Fruit fly (Drosophila melanogaster): Measurements from ENCODE around the gene Gr8a.

The Gr8a gene

DNA sequence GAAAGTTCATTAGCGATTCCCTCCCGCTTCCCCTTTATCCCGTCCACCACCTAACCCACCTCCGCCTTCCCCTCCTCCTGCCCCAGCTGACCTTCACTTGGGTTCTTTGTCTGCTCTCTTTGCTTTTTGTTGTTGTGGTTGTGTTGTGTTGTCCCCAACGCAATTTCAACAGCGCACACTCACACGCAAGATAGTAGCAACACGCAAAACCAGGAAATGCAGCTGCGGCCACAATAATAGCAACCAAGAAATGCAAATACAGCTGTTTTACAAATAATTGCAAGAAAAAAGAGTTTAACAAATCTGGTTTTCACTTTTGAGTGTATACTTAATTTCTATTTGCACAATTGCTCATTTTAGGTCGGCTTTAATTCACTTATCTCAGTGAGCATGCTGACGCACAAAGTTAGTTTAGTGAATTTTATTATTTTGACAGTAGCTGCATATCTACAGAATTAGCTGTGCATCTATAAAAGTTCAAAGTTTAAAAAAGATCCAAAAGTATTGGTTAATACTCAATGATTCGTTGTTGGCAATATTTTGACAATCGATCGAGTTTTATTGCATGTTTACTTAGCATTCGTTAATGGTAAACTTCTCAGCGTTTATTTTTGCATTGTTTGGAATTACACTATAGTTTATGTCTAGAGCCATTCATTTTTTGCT, 24.4 kb downstream of the Gr8a start (continued):
- no peak for TF ChIP-seq CG16815 (GFP tag; optimal IDR thresholded peaks at IDR 0.05)
- TF ChIP-seq CG6791 (GFP tag; IDR thresholded peaks at IDR 0.05; ENCODE audit: partially characterized antibody) = no peak
- TF ChIP-seq bsh (GFP tag; optimal IDR thresholded peaks at IDR 0.05) = peak; percentile 1 to 37
- TF ChIP-seq CG7786 (GFP tag; optimal IDR thresholded peaks at IDR 0.05) = no peak
- no peak for TF ChIP-seq rib (GFP tag; IDR thresholded peaks at IDR 0.05)
- no peak for TF ChIP-seq ERR (GFP tag; optimal IDR thresholded peaks at IDR 0.05)
- TF ChIP-seq sima (GFP tag; optimal IDR thresholded peaks at IDR 0.05) = no peak
- no peak for TF ChIP-seq tx (GFP tag; optimal IDR thresholded peaks at IDR 0.05)
- TF ChIP-seq CTCF (GFP tag; optimal IDR thresholded peaks at IDR 0.05) = no peak
- TF ChIP-seq tgo (GFP tag; IDR thresholded peaks at IDR 0.05) = peak; percentile 56
- TF ChIP-seq eyg (GFP tag; optimal IDR thresholded peaks at IDR 0.05) = no peak
- TF ChIP-seq Nf-YA (GFP tag; IDR thresholded peaks at IDR 0.05) = no peak
- no peak for TF ChIP-seq salm (tag; optimal IDR thresholded peaks at IDR 0.05)
- no peak for TF ChIP-seq pfk (GFP tag; optimal IDR thresholded peaks at IDR 0.05)
- no peak for TF ChIP-seq zen2 (GFP tag; IDR thresholded peaks at IDR 0.05; ENCODE audit: partially characterized antibody)
- no peak for TF ChIP-seq Lim3 (GFP tag; IDR thresholded peaks at IDR 0.05)
- no peak for TF ChIP-seq pzg (GFP tag; optimal IDR thresholded peaks at IDR 0.05)
- no peak for TF ChIP-seq Bteb2 (GFP tag; optimal IDR thresholded peaks at IDR 0.05)
- TF ChIP-seq h (optimal IDR thresholded peaks at IDR 0.05) = no peak
- peak; percentile 0 for TF ChIP-seq org-1 (GFP tag; optimal IDR thresholded peaks at IDR 0.05)
- TF ChIP-seq pan (optimal IDR thresholded peaks at IDR 0.05) = no peak
- TF ChIP-seq pan (GFP tag; optimal IDR thresholded peaks at IDR 0.05 in 1 of 2, IDR thresholded peaks at IDR 0.05 in 1 of 2) = no peak
- TF ChIP-seq abd-A (tag; optimal IDR thresholded peaks at IDR 0.05) = no peak
- TF ChIP-seq Hr3 (GFP tag; optimal IDR thresholded peaks at IDR 0.05) = no peak
- TF ChIP-seq psq (GFP tag; optimal IDR thresholded peaks at IDR 0.05) = no peak
- peak in 1 of 2 experiments; percentile 24 for TF ChIP-seq dpn (GFP tag; optimal IDR thresholded peaks at IDR 0.05)
- TF ChIP-seq bowl (GFP tag; IDR thresholded peaks at IDR 0.05) = no peak
- TF ChIP-seq chinmo (GFP tag; IDR thresholded peaks at IDR 0.05; ENCODE audit: partially characterized antibody) = no peak
- TF ChIP-seq CG9817 (tag; optimal IDR thresholded peaks at IDR 0.05) = no peak
- no peak for TF ChIP-seq jing (GFP tag; optimal IDR thresholded peaks at IDR 0.05)
- TF ChIP-seq p53 (GFP tag; optimal IDR thresholded peaks at IDR 0.05) = no peak
- no peak for TF ChIP-seq Dip2 (GFP tag; IDR thresholded peaks at IDR 0.05)
- no peak for TF ChIP-seq disco-r (GFP tag; optimal IDR thresholded peaks at IDR 0.05)

DNA sequence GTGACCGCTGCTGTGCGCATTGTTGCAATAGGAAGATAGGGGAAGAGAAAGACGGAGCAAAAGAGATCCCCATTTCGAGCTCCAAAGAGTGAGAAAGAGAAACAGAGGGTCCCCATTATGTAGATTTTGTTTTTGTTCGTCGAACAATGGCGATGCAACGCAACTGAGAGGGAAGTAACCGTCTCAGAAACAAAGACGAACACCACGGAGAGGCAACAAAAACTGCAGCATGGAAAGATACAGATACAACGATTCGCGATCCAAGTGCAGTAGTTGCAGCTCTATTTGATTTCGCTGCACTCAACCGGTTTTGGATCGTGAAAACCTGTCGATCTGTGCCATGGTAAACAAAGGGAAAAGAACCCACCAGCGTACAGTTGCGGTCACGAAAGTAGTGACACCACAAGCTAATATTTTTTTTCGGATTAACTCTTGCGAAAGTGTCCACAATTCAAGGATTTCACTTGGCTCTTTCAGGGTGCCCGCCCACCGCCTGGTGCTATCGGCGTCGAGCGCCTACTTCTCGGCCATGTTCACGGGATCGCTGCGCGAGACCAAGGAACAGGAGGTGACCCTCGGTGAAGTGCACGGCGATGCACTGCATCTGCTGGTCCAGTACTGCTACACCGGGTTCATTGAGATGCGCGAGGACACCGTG, 25.2 kb downstream of the Gr8a start:
- TF ChIP-seq CG31365 (tag; optimal IDR thresholded peaks at IDR 0.05) (no peak), ttk (GFP tag; IDR thresholded peaks at IDR 0.05) (0 out of 2 replicates have a peak, but pooled peaks have one; percentile 12), CG2120 (GFP tag; optimal IDR thresholded peaks at IDR 0.05) (no peak), CG13123 (GFP tag; optimal IDR thresholded peaks at IDR 0.05) (no peak), CG7987 (GFP tag; optimal IDR thresholded peaks at IDR 0.05) (no peak), otp (GFP tag; IDR thresholded peaks at IDR 0.05) (0 out of 3 replicates have a peak, but pooled peaks have one; percentile 12), CG9437 (GFP tag; optimal IDR thresholded peaks at IDR 0.05) (no peak), Bteb2 (GFP tag; optimal IDR thresholded peaks at IDR 0.05) (no peak), Med (GFP tag) (peak; percentile 70), sug (tag; optimal IDR thresholded peaks at IDR 0.05) (no peak), sisA (GFP tag; IDR thresholded peaks at IDR 0.05) (no peak), hkb (optimal IDR thresholded peaks at IDR 0.05) (no peak), hkb (GFP tag; IDR thresholded peaks at IDR 0.05) (0 out of 2 replicates have a peak, but pooled peaks have one; percentile 21), ci (GFP tag; IDR thresholded peaks at IDR 0.05) (peak; percentile 63; the same call in 2 of the 3 replicates), CG31441 (GFP tag; IDR thresholded peaks at IDR 0.05) (no peak), nom (GFP tag; optimal IDR thresholded peaks at IDR 0.05) (peak; percentile 54), run (tag; optimal IDR thresholded peaks at IDR 0.05) (no peak), CG11696 (GFP tag; IDR thresholded peaks at IDR 0.05) (peak; percentile 68), CG14441 (GFP tag; IDR thresholded peaks at IDR 0.05) (0 out of 2 replicates have a peak, but pooled peaks have one; percentile 17), sna (GFP tag; IDR thresholded peaks at IDR 0.05; ENCODE audit: partially characterized antibody) (no peak)

Data from whole organism, embryonic.